Worm (Caenorhabditis elegans) whole organism, L3 larva: ENCODE measurements around the gene nspb-7.

Experiments
- lin-39 ChIP-seq: fragments of 150-350 bp; optimal IDR thresholded peaks from 2 replicates; lab custom pipeline; 2018; ENCODE audit warnings: missing biosample characterization, missing genetic modification reagents, missing genetic modification characterization
- skn-1 ChIP-seq: fragments of 150-350 bp; optimal IDR thresholded peaks from 2 replicates; lab custom pipeline; 2014; ENCODE audit warnings: missing biosample characterization, missing genetic modification characterization
- ztf-11 ChIP-seq: fragments of 150-350 bp; optimal IDR thresholded peaks from 2 replicates; lab custom pipeline; 2014; ENCODE audit warnings: missing biosample characterization, missing genetic modification characterization

DNA sequence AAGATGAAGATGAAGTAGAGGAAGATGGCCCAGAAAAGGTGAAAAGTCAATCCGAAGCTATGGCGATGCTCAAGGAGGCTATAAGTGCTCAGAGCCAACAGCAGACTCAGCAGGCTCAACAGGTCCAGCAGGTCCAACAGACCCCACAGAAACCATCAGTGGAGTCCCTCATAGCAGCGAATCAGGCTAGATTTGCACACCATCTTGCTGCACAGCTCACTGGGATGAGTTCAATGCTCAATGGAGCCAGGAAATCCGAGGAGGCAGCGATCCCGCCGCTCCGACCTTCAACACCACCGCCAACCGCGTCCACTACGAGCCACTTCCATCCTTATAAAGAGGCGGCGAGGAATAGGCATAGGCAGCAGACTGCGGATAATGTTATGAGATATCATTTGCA lies 3.3 kb upstream of the nspb-7 start:
- no peak for TF ChIP-seq ztf-11
- no peak for TF ChIP-seq lin-39 (tag; lab: Kevin White, UChicago)
- no peak for TF ChIP-seq skn-1
